Worm (Caenorhabditis elegans): ENCODE measurements around the gene F11D5.5.

The F11D5.5 gene

DNA sequence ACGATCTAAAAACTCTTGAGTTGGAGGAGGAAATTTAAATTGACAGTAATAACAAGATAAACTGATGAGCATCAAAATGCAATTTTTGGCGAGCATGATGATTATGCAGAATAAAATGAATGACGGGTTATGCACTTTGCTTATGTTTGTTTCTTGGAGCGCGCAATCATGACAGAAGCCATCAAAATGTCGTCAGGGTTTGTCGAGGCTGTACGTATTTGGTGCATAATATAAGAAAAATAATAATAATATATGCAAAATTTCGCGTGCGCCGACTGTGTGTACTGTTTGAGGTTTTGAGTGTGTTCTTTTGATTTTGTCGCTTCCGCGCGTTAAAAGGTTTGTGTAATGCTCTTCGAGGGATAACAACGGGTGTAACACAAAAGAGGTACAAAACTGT is 48.4 kb downstream of the F11D5.5 start, which contains the start of gene nspg-4:
nspg-4 (minus strand) TSS at position 101 of the 400 bp plus-strand sequence.
- no peak for TF ChIP-seq cnd-1 (tag; optimal IDR thresholded peaks at IDR 0.05)
- TF ChIP-seq elt-3 (tag; optimal IDR thresholded peaks at IDR 0.05), result no peak
- no peak for TF ChIP-seq drap-1 (GFP tag; optimal IDR thresholded peaks at IDR 0.05)
- no peak for TF ChIP-seq ham-2 (GFP tag; optimal IDR thresholded peaks at IDR 0.05)
- no peak for TF ChIP-seq flh-1 (GFP tag; optimal IDR thresholded peaks at IDR 0.05)
- TF ChIP-seq unc-120 (tag; optimal IDR thresholded peaks at IDR 0.05; ENCODE audit: poor library complexity, severe bottlenecking), result no peak
- no peak for TF ChIP-seq lin-13 (tag; optimal IDR thresholded peaks at IDR 0.05)
- no peak for TF ChIP-seq bed-3 (GFP tag; optimal IDR thresholded peaks at IDR 0.05)
- TF ChIP-seq pha-4 (tag; optimal IDR thresholded peaks at IDR 0.05), result no peak
- no peak for TF ChIP-seq nhr-2 (tag; optimal IDR thresholded peaks at IDR 0.05)
- TF ChIP-seq nhr-76 (tag; optimal IDR thresholded peaks at IDR 0.05), result no peak
- no peak for TF ChIP-seq mab-5 (tag; optimal IDR thresholded peaks at IDR 0.05)

DNA sequence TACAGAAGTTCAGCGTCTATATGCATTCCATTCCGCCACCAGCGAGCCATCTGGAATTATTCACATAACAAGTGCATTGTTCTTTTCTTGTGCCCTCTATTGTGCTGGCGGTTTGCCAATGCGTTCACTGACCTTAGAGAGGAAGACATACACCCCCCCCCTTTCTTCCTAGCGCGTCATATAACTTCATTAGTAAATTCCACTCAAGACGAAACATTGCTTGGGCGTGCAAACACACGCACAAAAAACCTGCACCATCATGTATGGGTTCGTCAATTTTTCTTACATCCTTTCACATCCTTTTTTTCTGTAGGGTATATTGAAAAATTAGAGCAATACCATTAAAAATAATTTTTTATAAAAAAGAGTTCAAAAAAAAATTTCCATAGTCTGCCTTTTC is 49.7 kb downstream of the F11D5.5 start, which contains the start of gene ZK816.1:
ZK816.1 (plus strand) TSS at position 187 of the 400 bp plus-strand sequence.
- peak; percentile 18 for TF ChIP-seq mls-2 (tag; optimal IDR thresholded peaks at IDR 0.05)
- no peak for TF ChIP-seq unc-39 (tag; optimal IDR thresholded peaks at IDR 0.05)
- no peak for TF ChIP-seq snpc-4 (tag; optimal IDR thresholded peaks at IDR 0.05)
- TF ChIP-seq ces-1 (GFP tag; optimal IDR thresholded peaks at IDR 0.05), result peak; percentile 82
- no peak for TF ChIP-seq M03D4.4 (tag; optimal IDR thresholded peaks at IDR 0.05)
- no peak for TF ChIP-seq elt-1 (tag; optimal IDR thresholded peaks at IDR 0.05; ENCODE audit: borderline replicate concordance, insufficient read depth)

All from whole organism, mixed stage, embryonic.